Fruit fly (Drosophila melanogaster): ENCODE measurements around the gene spdi.

Gene spdi

DNA sequence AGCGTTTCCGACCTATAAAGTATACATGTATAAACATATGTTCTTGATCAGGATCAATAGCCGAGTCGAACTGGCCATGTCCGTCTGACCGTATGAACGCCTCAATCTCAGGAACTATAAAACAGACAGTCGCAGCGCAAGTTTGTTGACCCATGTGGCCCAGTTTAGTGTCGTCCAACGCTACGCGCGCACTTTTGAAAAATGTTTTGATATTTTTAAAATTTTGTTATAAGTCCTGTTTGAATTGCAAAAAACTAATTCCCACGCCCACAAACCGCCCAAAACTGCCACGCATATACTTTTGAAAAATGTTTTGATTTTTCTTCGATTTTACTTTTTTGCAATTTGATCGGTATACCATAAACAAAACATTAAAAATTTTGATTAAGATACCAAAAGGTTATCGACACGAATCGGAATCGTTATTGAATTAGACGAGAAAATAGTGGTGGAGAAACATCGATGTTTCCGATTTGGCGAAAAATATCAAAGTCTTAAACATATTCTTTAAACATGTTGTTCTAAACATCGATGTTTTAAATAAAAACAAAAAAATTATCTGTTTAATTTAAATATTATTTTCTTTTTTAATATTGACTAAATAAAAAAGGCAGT, 26.5 kb upstream of the spdi start (continued):
- TF ChIP-seq Ssrp (tag; optimal IDR thresholded peaks at IDR 0.05), result no peak
- no peak for TF ChIP-seq MESR4 (GFP tag; optimal IDR thresholded peaks at IDR 0.05)
- no peak for TF ChIP-seq CG10543 (GFP tag; optimal IDR thresholded peaks at IDR 0.05)
- TF ChIP-seq CG31441 (GFP tag; IDR thresholded peaks at IDR 0.05), result no peak
- TF ChIP-seq MTF-1 (GFP tag; optimal IDR thresholded peaks at IDR 0.05; ENCODE audit: borderline replicate concordance), result no peak

DNA sequence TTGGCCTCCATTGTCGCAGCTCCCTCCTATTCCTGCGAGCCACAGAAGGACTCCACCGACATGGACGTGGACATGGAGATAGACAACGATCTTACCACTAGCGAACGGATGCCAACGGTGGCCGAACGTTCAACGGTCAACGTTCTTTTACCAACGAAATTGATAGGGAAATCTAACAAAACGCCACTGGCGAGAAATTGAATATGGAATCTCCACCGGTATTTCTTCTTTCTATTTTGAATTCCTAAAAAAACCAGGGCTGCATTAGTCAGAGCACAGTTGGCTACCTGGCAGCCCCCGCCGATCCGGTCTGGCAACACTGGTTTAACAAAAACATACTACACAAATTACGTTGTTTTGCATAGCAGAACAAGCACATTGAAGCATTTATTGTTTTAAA, 24.5 kb upstream of the spdi start, which contains the start of gene CG13367:
TSS of gene CG13367 (plus strand) at position 301 of the 400 bp plus-strand sequence.
- 0 out of 2 replicates have a peak, but pooled peaks have one; percentile 10 for TF ChIP-seq MBD-R2 (GFP tag; IDR thresholded peaks at IDR 0.05)
- peak; percentile 49 for TF ChIP-seq CG7928 (GFP tag; optimal IDR thresholded peaks at IDR 0.05)

DNA sequence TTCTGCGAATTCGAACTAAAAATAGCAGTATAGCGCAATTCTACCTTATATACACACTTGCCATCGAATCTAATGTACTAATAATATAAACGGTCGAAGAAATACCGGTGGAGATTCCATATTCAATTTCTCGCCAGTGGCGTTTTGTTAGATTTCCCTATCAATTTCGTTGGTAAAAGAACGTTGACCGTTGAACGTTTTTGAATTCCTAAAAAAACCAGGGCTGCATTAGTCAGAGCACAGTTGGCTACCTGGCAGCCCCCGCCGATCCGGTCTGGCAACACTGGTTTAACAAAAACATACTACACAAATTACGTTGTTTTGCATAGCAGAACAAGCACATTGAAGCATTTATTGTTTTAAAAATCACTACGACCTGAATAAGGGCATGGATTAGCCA, 24.0 kb upstream of the spdi start:
- peak; percentile 28; the same call in 1 of the 3 replicates for TF ChIP-seq Opbp (GFP tag; IDR thresholded peaks at IDR 0.05; ENCODE audit: partially characterized antibody)
- TF ChIP-seq amos (GFP tag; IDR thresholded peaks at IDR 0.05; ENCODE audit: partially characterized antibody), result peak; percentile 37; the same call in 1 of the 2 replicates
- TF ChIP-seq Myb (GFP tag; optimal IDR thresholded peaks at IDR 0.05), result peak; percentile 82
- peak; percentile 48; the same call in 1 of the 2 replicates for TF ChIP-seq CG13287 (GFP tag; IDR thresholded peaks at IDR 0.05; ENCODE audit: partially characterized antibody)
- TF ChIP-seq MBD-R2 (GFP tag; IDR thresholded peaks at IDR 0.05), result peak; percentile 10; the same call in 1 of the 2 replicates
- TF ChIP-seq CG7928 (GFP tag; optimal IDR thresholded peaks at IDR 0.05), result peak; percentile 41
- TF ChIP-seq E2f2 (GFP tag; IDR thresholded peaks at IDR 0.05), result peak; percentile 62

DNA sequence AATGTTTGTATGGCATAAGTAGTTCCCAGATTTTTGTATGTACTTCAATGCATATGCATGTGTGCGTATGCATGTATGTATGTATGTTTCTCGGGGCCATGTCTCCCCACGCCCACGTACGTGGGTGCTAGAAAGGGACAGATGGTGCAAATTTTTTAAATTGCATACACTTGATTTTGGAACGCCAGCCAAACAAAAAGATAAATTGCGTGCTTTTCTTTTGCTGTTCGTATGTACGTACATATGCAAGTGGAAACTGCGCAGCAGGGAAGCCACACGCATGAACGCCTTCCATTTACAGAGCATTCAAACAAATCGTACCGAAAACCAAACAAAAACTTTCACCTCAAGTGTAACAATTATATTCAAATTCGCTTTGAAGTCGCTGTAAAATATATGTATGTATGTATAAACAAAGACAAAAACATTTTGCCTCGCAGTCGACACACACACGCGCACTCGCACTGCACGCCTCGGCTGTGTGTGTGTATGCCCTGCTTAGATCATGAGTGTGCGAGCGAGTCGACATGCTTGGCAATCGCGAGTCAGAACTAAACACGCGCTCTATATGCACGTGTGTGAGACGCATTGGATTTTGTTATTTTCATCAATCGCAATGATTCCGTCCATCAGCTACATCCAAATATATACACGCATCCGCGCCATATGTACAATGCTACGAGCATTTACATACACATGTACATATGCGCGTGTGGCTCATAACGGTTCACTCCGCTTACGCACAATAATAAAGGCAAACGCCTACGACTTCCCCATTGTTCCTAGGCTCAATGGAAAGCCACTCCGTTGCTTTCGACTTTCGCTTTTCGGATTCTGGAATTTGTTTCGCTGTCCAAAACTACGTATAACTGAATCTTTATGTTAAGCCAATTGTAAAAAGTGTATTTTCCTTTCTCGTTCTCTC, 16.9 kb upstream of the spdi start:
- TF ChIP-seq MTF-1 (GFP tag; optimal IDR thresholded peaks at IDR 0.05; ENCODE audit: borderline replicate concordance), result no peak
- no peak for TF ChIP-seq fd64A (GFP tag; optimal IDR thresholded peaks at IDR 0.05)
- no peak for TF ChIP-seq CG11695 (GFP tag; IDR thresholded peaks at IDR 0.05)
- TF ChIP-seq CG11504 (tag; optimal IDR thresholded peaks at IDR 0.05), result no peak
- peak; percentile 53 for TF ChIP-seq HLHmδ (GFP tag; optimal IDR thresholded peaks at IDR 0.05)
- TF ChIP-seq unpg (GFP tag; optimal IDR thresholded peaks at IDR 0.05), result no peak
- TF ChIP-seq ken (GFP tag; IDR thresholded peaks at IDR 0.05), result no peak
- TF ChIP-seq pho (GFP tag; optimal IDR thresholded peaks at IDR 0.05), result no peak
- no peak for TF ChIP-seq CG18599 (GFP tag; optimal IDR thresholded peaks at IDR 0.05)
- TF ChIP-seq CG3726 (GFP tag; IDR thresholded peaks at IDR 0.05), result no peak
- no peak for TF ChIP-seq Hr51 (GFP tag; optimal IDR thresholded peaks at IDR 0.05)
- peak; percentile 65; the same call in 1 of the 3 replicates for TF ChIP-seq CG2199 (GFP tag; IDR thresholded peaks at IDR 0.05)
- TF ChIP-seq CG1024 (GFP tag; IDR thresholded peaks at IDR 0.05), result no peak
- no peak for TF ChIP-seq CG11398 (GFP tag; optimal IDR thresholded peaks at IDR 0.05)
- TF ChIP-seq CG8478 (optimal IDR thresholded peaks at IDR 0.05), result peak; percentile 83
- TF ChIP-seq Fer2 (tag; optimal IDR thresholded peaks at IDR 0.05), result no peak
- no peak for TF ChIP-seq CkIIα-i1 (GFP tag; IDR thresholded peaks at IDR 0.05)
- TF ChIP-seq sens-2 (GFP tag; IDR thresholded peaks at IDR 0.05), result no peak
- no peak for TF ChIP-seq Ets97D (GFP tag; optimal IDR thresholded peaks at IDR 0.05)
- TF ChIP-seq Max (GFP tag; optimal IDR thresholded peaks at IDR 0.05), result peak; percentile 48
- no peak for TF ChIP-seq CG13424 (tag; optimal IDR thresholded peaks at IDR 0.05)
- no peak for TF ChIP-seq gce (GFP tag; IDR thresholded peaks at IDR 0.05)
- TF ChIP-seq CG13296 (GFP tag; optimal IDR thresholded peaks at IDR 0.05), result no peak
- peak; percentile 4 for TF ChIP-seq nmo (GFP tag; optimal IDR thresholded peaks at IDR 0.05)
- no peak for TF ChIP-seq Dbx (GFP tag; IDR thresholded peaks at IDR 0.05)
- peak; percentile 47 for TF ChIP-seq CG10543 (GFP tag; optimal IDR thresholded peaks at IDR 0.05)
- no peak for TF ChIP-seq sug (tag; optimal IDR thresholded peaks at IDR 0.05)
- no peak for TF ChIP-seq Spps (tag; optimal IDR thresholded peaks at IDR 0.05)
- TF ChIP-seq abd-A (tag; optimal IDR thresholded peaks at IDR 0.05), result no peak
- TF ChIP-seq Fer3 (tag; optimal IDR thresholded peaks at IDR 0.05), result no peak
- no peak for TF ChIP-seq CG18011 (GFP tag; optimal IDR thresholded peaks at IDR 0.05)
